Worm (Caenorhabditis elegans) whole organism, early embryonic: Measurements from ENCODE around the gene C13E3.1.

Experiments
- F13C5.2 ChIP-seq: sonication (generic microtip); optimal IDR thresholded peaks from 2 replicates; lab custom pipeline; 2017; ENCODE audit warnings: mild to moderate bottlenecking, missing genetic modification characterization, inconsistent platforms, missing compliant biosample characterization
- aly-1 ChIP-seq: sonication (generic microtip); optimal IDR thresholded peaks from 2 replicates; lab custom pipeline; 2016; ENCODE audit warnings: missing genetic modification characterization, missing compliant biosample characterization
- ama-1 ChIP-seq: fragments of 150-350 bp; optimal IDR thresholded peaks from 2 replicates; lab custom pipeline; 2014
- ceh-13 ChIP-seq: fragments of 200-800 bp; sonication (Bioruptor generic); optimal IDR thresholded peaks from 2 replicates; lab custom pipeline; 2018; ENCODE audit warnings: mild to moderate bottlenecking, missing genetic modification characterization, missing compliant biosample characterization
- ceh-36 ChIP-seq: sonication (generic microtip); optimal IDR thresholded peaks from 2 replicates; lab custom pipeline; 2016; ENCODE audit warnings: missing genetic modification characterization, inconsistent platforms, missing compliant biosample characterization
- ets-7 ChIP-seq: sonication (generic microtip); optimal IDR thresholded peaks from 2 replicates; lab custom pipeline; 2016; ENCODE audit warnings: missing genotype, missing genetic modification characterization, missing compliant biosample characterization
- flt-1 ChIP-seq: fragments of 200-800 bp; sonication (Bioruptor generic); IDR thresholded peaks from 2 replicates; pipeline ENCODE4 v1.3.6; 2022; ENCODE audit warnings: missing genetic modification characterization, missing compliant biosample characterization
- hmbx-1 ChIP-seq: sonication (generic microtip); optimal IDR thresholded peaks from 2 replicates; lab custom pipeline; 2016; ENCODE audit warnings: mild to moderate bottlenecking, missing genetic modification characterization, missing compliant biosample characterization
- hmg-4 ChIP-seq: fragments of 200-800 bp; sonication (Bioruptor generic); optimal IDR thresholded peaks from 2 replicates; lab custom pipeline; 2018; ENCODE audit warnings: mild to moderate bottlenecking, missing genetic modification characterization, missing compliant biosample characterization
- hnd-1 ChIP-seq: sonication (generic microtip); optimal IDR thresholded peaks from 2 replicates; lab custom pipeline; 2016; ENCODE audit warnings: missing genetic modification characterization, missing compliant biosample characterization
- pes-1 ChIP-seq: fragments of 200-800 bp; sonication (Bioruptor generic); IDR thresholded peaks from 2 replicates; pipeline ENCODE4 v1.3.6; 2022; ENCODE audit warnings: missing genetic modification reagents, missing genetic modification characterization, missing compliant biosample characterization
- tbx-11 ChIP-seq: fragments of 200-800 bp; sonication (Bioruptor generic); IDR thresholded peaks from 2 replicates; pipeline ENCODE4 v1.3.6; 2022; ENCODE audit warnings: missing genetic modification characterization, missing compliant biosample characterization
- tbx-37 ChIP-seq: fragments of 200-800 bp; sonication (Bioruptor generic); conservative IDR thresholded peaks from 2 replicates; pipeline ENCODE4 v1.3.6; 2022; ENCODE audit warnings: missing genetic modification reagents, missing genetic modification characterization, missing compliant biosample characterization

- TF ChIP-seq aly-1 = no peak
- no peak for TF ChIP-seq ceh-13
- no peak for TF ChIP-seq ets-7
- TF ChIP-seq ama-1 (lab: Kevin White, UChicago) = no peak
- TF ChIP-seq hmg-4 (GFP tag; lab: Kevin White, UChicago) = no peak
- TF ChIP-seq F13C5.2 (tag; lab: Kevin White, UChicago) = no peak
- TF ChIP-seq hmbx-1 (tag; lab: Kevin White, UChicago) = no peak
- no peak for TF ChIP-seq flt-1 (GFP tag; lab: Robert Waterston, UW)
- TF ChIP-seq pes-1 (GFP tag; lab: Robert Waterston, UW) = no peak
- no peak for TF ChIP-seq tbx-11 (GFP tag; lab: Robert Waterston, UW)
- no peak for TF ChIP-seq tbx-37
- TF ChIP-seq ceh-36 (tag; lab: Kevin White, UChicago) = no peak
- no peak for TF ChIP-seq hnd-1 (tag; lab: Kevin White, UChicago)
Observed at ce11 chrX:8843988-8844387, 48.9 kb upstream of the C13E3.1 start, which contains the start of gene ubc-23.
